Worm (Caenorhabditis elegans): ENCODE data around the gene str-93.

Gene str-93

ce11 chrV:17673343-17673742 lies at the start of gene str-93:
TSS of gene str-93 (minus strand) at chrV:17673443.
- TF ChIP-seq lsy-2 (tag; optimal IDR thresholded peaks at IDR 0.05) (no peak), unc-62 (GFP tag; optimal IDR thresholded peaks at IDR 0.05) (no peak), zip-8 (tag; optimal IDR thresholded peaks at IDR 0.05) (no peak), ceh-39 (tag; optimal IDR thresholded peaks at IDR 0.05) (no peak), unc-120 (tag; optimal IDR thresholded peaks at IDR 0.05; ENCODE audit: poor library complexity, severe bottlenecking) (no peak), blmp-1 (tag; optimal IDR thresholded peaks at IDR 0.05) (no peak), elt-3 (tag; optimal IDR thresholded peaks at IDR 0.05) (no peak), lin-32 (GFP tag; optimal IDR thresholded peaks at IDR 0.05) (no peak)

- TF ChIP-seq tbx-8 (GFP tag; optimal IDR thresholded peaks at IDR 0.05): no peak
- TF ChIP-seq lin-32 (GFP tag; optimal IDR thresholded peaks at IDR 0.05): no peak
- TF ChIP-seq drap-1 (GFP tag; optimal IDR thresholded peaks at IDR 0.05): no peak
Measured at ce11 chrV:17722553-17722952, 49.3 kb upstream of the str-93 start.

ce11 chrV:17721709-17722108 lies 48.5 kb upstream of the str-93 start:
- TF ChIP-seq ces-1 (GFP tag; optimal IDR thresholded peaks at IDR 0.05) (no peak), tbx-8 (GFP tag; optimal IDR thresholded peaks at IDR 0.05) (no peak), pha-4 (tag; optimal IDR thresholded peaks at IDR 0.05) (no peak), sptf-1 (tag; optimal IDR thresholded peaks at IDR 0.05) (no peak), mep-1 (tag; optimal IDR thresholded peaks at IDR 0.05) (no peak), bed-3 (GFP tag; optimal IDR thresholded peaks at IDR 0.05) (no peak), mls-2 (tag; optimal IDR thresholded peaks at IDR 0.05) (no peak), cnd-1 (tag; optimal IDR thresholded peaks at IDR 0.05) (no peak)

- no peak for TF ChIP-seq unc-62 (GFP tag; optimal IDR thresholded peaks at IDR 0.05)
- no peak for TF ChIP-seq lin-13 (tag; optimal IDR thresholded peaks at IDR 0.05)
- no peak for TF ChIP-seq ham-2 (GFP tag; optimal IDR thresholded peaks at IDR 0.05)
- no peak for TF ChIP-seq nhr-28 (tag; optimal IDR thresholded peaks at IDR 0.05)
- TF ChIP-seq mab-5 (tag; optimal IDR thresholded peaks at IDR 0.05): no peak
- TF ChIP-seq unc-120 (tag; optimal IDR thresholded peaks at IDR 0.05; ENCODE audit: poor library complexity, severe bottlenecking): no peak
- no peak for TF ChIP-seq ceh-39 (tag; optimal IDR thresholded peaks at IDR 0.05)
- TF ChIP-seq flh-1 (GFP tag; optimal IDR thresholded peaks at IDR 0.05): no peak
- TF ChIP-seq nhr-76 (tag; optimal IDR thresholded peaks at IDR 0.05): no peak
Measured at ce11 chrV:17718647-17719046, 45.4 kb upstream of the str-93 start, which contains the start of gene str-77. TSS of gene str-77 (plus strand) at chrV:17718947.

DNA sequence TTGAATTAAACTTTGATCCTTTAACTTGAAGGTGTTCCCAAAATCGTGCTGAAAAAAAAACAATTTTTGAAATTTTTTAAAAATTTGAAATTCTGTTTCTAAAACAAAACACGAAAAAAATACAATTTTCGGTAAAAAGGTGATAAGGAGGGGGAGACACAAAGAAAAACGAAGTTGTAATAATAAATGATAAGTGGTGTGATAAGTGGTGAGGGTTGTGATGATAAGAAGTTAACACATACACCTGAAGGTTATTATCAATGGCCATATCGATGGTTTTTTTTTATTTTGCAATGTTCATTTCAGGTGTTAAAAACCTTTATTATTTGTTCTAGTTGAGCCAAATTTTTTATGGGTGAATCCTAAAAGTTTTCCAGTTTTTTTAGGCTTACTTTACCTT lies 41.1 kb upstream of the str-93 start, which contains the start of gene twk-33:
TSS of gene twk-33 (minus strand) at position 48 of the 400 bp plus-strand sequence.
- TF ChIP-seq drap-1 (GFP tag; optimal IDR thresholded peaks at IDR 0.05): no peak
- TF ChIP-seq ham-2 (GFP tag; optimal IDR thresholded peaks at IDR 0.05): no peak

ce11 chrV:17712349-17712748 lies 39.1 kb upstream of the str-93 start:
- TF ChIP-seq snpc-4 (tag; optimal IDR thresholded peaks at IDR 0.05) (no peak), mls-2 (tag; optimal IDR thresholded peaks at IDR 0.05) (no peak), unc-62 (GFP tag; optimal IDR thresholded peaks at IDR 0.05) (no peak), bed-3 (GFP tag; optimal IDR thresholded peaks at IDR 0.05) (no peak), ces-1 (GFP tag; optimal IDR thresholded peaks at IDR 0.05) (no peak), pha-4 (tag; optimal IDR thresholded peaks at IDR 0.05) (no peak), blmp-1 (tag; optimal IDR thresholded peaks at IDR 0.05) (no peak), drap-1 (GFP tag; optimal IDR thresholded peaks at IDR 0.05) (no peak), unc-120 (tag; optimal IDR thresholded peaks at IDR 0.05; ENCODE audit: poor library complexity, severe bottlenecking) (no peak), ceh-83 (GFP tag; optimal IDR thresholded peaks at IDR 0.05) (no peak), nhr-76 (tag; optimal IDR thresholded peaks at IDR 0.05) (no peak), sptf-1 (tag; optimal IDR thresholded peaks at IDR 0.05) (no peak)

DNA sequence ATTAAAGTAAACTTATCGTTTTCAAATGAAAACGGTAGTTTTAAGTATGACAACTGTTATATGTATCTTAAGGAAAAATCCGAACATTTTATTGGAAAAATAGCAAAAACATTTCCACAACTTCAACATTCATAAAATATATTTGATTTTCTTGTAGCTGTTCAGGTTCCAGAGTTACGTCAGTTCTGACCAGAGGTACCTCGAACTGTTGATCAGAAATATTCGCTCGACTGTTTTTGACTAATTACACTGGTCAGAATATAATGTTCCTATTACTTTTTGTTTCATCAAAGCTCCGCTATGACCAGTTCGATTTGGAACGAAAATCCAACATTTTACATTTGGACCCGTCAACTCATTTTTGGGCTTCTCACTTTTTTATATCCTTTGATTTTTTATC lies 33.8 kb upstream of the str-93 start, which contains the start of gene srh-31:
TSS of gene srh-31 (plus strand) at position 301 of the 400 bp plus-strand sequence.
- TF ChIP-seq elt-1 (tag; optimal IDR thresholded peaks at IDR 0.05; ENCODE audit: borderline replicate concordance, insufficient read depth): no peak
- TF ChIP-seq ham-2 (GFP tag; optimal IDR thresholded peaks at IDR 0.05): no peak
- no peak for TF ChIP-seq unc-120 (tag; optimal IDR thresholded peaks at IDR 0.05; ENCODE audit: poor library complexity, severe bottlenecking)
- TF ChIP-seq nhr-237 (tag; optimal IDR thresholded peaks at IDR 0.05): no peak
- no peak for TF ChIP-seq cnd-1 (tag; optimal IDR thresholded peaks at IDR 0.05)
- no peak for TF ChIP-seq blmp-1 (tag; optimal IDR thresholded peaks at IDR 0.05)
- no peak for TF ChIP-seq bed-3 (GFP tag; optimal IDR thresholded peaks at IDR 0.05)
- no peak for TF ChIP-seq ceh-39 (tag; optimal IDR thresholded peaks at IDR 0.05)
- TF ChIP-seq snpc-4 (tag; optimal IDR thresholded peaks at IDR 0.05): no peak
- TF ChIP-seq nhr-12 (tag; optimal IDR thresholded peaks at IDR 0.05): no peak

Data from whole organism, mixed stage, embryonic.